Worm (Caenorhabditis elegans) whole organism, young adult: ENCODE results near the gene ugt-65.

Source experiments
- B0261.1 ChIP-seq: sonication (generic microtip); optimal IDR thresholded peaks from 2 replicates; lab custom pipeline; 2016; ENCODE audit warnings: mild to moderate bottlenecking, missing genetic modification characterization, moderate library complexity, missing compliant biosample characterization
- madf-3 ChIP-seq: fragments of 200-800 bp; sonication (Bioruptor generic); IDR thresholded peaks from 2 replicates; pipeline ENCODE4 v1.3.6; 2022; ENCODE audit warnings: missing genetic modification reagents, missing genetic modification characterization, missing compliant biosample characterization
- pha-4 ChIP-seq: fragments of 150-350 bp; sonication (generic microtip); optimal IDR thresholded peaks from 2 replicates; lab custom pipeline; 2014; ENCODE audit warnings: missing biosample characterization, missing genetic modification reagents, missing genetic modification characterization
- repo-1 ChIP-seq: sonication (generic microtip); optimal IDR thresholded peaks from 2 replicates; lab custom pipeline; 2017; ENCODE audit warnings: mild to moderate bottlenecking, missing genetic modification characterization, missing compliant biosample characterization

ce11 chrIV:12431755-12432154, 11.3 kb downstream of the ugt-65 start:
- TF ChIP-seq B0261.1 (no peak), pha-4 (tag; lab: Kevin White, UChicago) (no peak), madf-3 (GFP tag; lab: Robert Waterston, UW) (no peak), repo-1 (tag; lab: Kevin White, UChicago) (no peak)
